Fruit fly (Drosophila melanogaster) whole organism, embryonic: ENCODE results near the gene mio.

ENCODE experiments used
- CG10543 ChIP-seq: fragments of 200-800 bp; sonication (Bioruptor generic); optimal IDR thresholded peaks from 3 replicates; lab custom pipeline; 2017; ENCODE audit warnings: missing biosample characterization, mild to moderate bottlenecking, missing genetic modification characterization, moderate library complexity
- CG11085 ChIP-seq: fragments of 200-800 bp; sonication (Bioruptor generic); IDR thresholded peaks from 2 replicates; pipeline ENCODE4 v1.3.6; 2022; ENCODE audit warnings: missing biosample characterization, missing genetic modification characterization
- CG11456 ChIP-seq: fragments of 200-800 bp; sonication (Bioruptor generic); IDR thresholded peaks from 3 replicates; pipeline ENCODE4 v1.3.6; 2022; ENCODE audit warnings: missing biosample characterization, missing genetic modification characterization
- CG11560 ChIP-seq: fragments of 200-800 bp; sonication (Bioruptor generic); IDR thresholded peaks from 3 replicates; pipeline ENCODE4 v1.3.6; 2022; ENCODE audit warnings: missing biosample characterization, missing genetic modification characterization
- CG16863 ChIP-seq: fragments of 200-800 bp; sonication (Bioruptor generic); optimal IDR thresholded peaks from 3 replicates; lab custom pipeline; 2016; ENCODE audit warnings: missing biosample characterization, missing genetic modification characterization
- CG17186 ChIP-seq: fragments of 200-800 bp; sonication (Bioruptor generic); optimal IDR thresholded peaks from 3 replicates; lab custom pipeline; 2017; ENCODE audit warnings: missing biosample characterization, missing genetic modification reagents, missing genetic modification characterization
- CG17568 ChIP-seq: fragments of 200-800 bp; sonication (Bioruptor generic); optimal IDR thresholded peaks from 2 replicates; lab custom pipeline; 2018; ENCODE audit warnings: missing biosample characterization, mild to moderate bottlenecking, missing genetic modification characterization, moderate library complexity
- CG1792 ChIP-seq: fragments of 200-800 bp; sonication (Bioruptor generic); optimal IDR thresholded peaks from 2 replicates; lab custom pipeline; 2016; ENCODE audit warnings: missing biosample characterization, missing genetic modification characterization
- CG18011 ChIP-seq: fragments of 200-800 bp; sonication (Bioruptor generic); optimal IDR thresholded peaks from 2 replicates; lab custom pipeline; 2017; ENCODE audit warnings: missing biosample characterization, missing genetic modification characterization, mild to moderate bottlenecking, moderate library complexity, missing genotype
- CG18476 ChIP-seq: fragments of 200-800 bp; sonication (Bioruptor generic); optimal IDR thresholded peaks from 2 replicates; lab custom pipeline; 2016; ENCODE audit warnings: missing biosample characterization, mild to moderate bottlenecking, missing genetic modification characterization
- CG30020 ChIP-seq: fragments of 200-800 bp; optimal IDR thresholded peaks from 2 replicates; lab custom pipeline; 2019; ENCODE audit warnings: missing biosample characterization, mild to moderate bottlenecking, missing genetic modification characterization, moderate library complexity
- CG31224 ChIP-seq: fragments of 200-800 bp; sonication (Bioruptor generic); IDR thresholded peaks from 2 replicates; pipeline ENCODE4 v1.3.6; 2022; ENCODE audit warnings: missing biosample characterization, missing genetic modification characterization
- CG31365 ChIP-seq: fragments of 200-800 bp; sonication (Bioruptor generic); optimal IDR thresholded peaks from 2 replicates; lab custom pipeline; 2018; ENCODE audit warnings: missing biosample characterization, mild to moderate bottlenecking, missing genetic modification characterization
- CG32767 ChIP-seq: fragments of 200-800 bp; sonication (Bioruptor generic); IDR thresholded peaks from 2 replicates; pipeline ENCODE4 v1.3.6; 2022; ENCODE audit warnings: missing biosample characterization, missing genetic modification characterization
- CG3281 ChIP-seq: fragments of 200-800 bp; sonication (Bioruptor generic); optimal IDR thresholded peaks from 3 replicates; lab custom pipeline; 2017; ENCODE audit warnings: missing biosample characterization, mild to moderate bottlenecking, missing genetic modification characterization
- CG4424 ChIP-seq: fragments of 200-800 bp; sonication (Bioruptor generic); optimal IDR thresholded peaks from 3 replicates; lab custom pipeline; 2016; ENCODE audit warnings: missing biosample characterization, missing genetic modification characterization
- CG6272 ChIP-seq: fragments of 200-800 bp; sonication (Bioruptor generic); IDR thresholded peaks from 2 replicates; pipeline ENCODE4 v1.3.6; 2022; ENCODE audit warnings: missing biosample characterization, missing genetic modification characterization
- CG6765 ChIP-seq: fragments of 200-800 bp; sonication (Bioruptor generic); optimal IDR thresholded peaks from 3 replicates; lab custom pipeline; 2017; ENCODE audit warnings: missing biosample characterization, mild to moderate bottlenecking, missing genetic modification characterization
- CG8281 ChIP-seq: fragments of 200-800 bp; sonication (Bioruptor generic); optimal IDR thresholded peaks from 2 replicates; lab custom pipeline; 2018; ENCODE audit warnings: missing biosample characterization, mild to moderate bottlenecking, missing genetic modification characterization, moderate library complexity
- CG8944 ChIP-seq: fragments of 200-800 bp; sonication (Bioruptor generic); optimal IDR thresholded peaks from 3 replicates; lab custom pipeline; 2016; ENCODE audit warnings: missing biosample characterization, missing genetic modification characterization
- Dad ChIP-seq: fragments of 200-800 bp; sonication (Bioruptor generic); optimal IDR thresholded peaks from 3 replicates; lab custom pipeline; 2016; ENCODE audit warnings: missing biosample characterization, missing genetic modification characterization
- Dip3 ChIP-seq: fragments of 200-800 bp; sonication (Bioruptor generic); optimal IDR thresholded peaks from 3 replicates; lab custom pipeline; 2016; ENCODE audit warnings: missing biosample characterization, missing genetic modification characterization
- Drgx ChIP-seq: fragments of 200-800 bp; sonication (Bioruptor generic); IDR thresholded peaks from 2 replicates; pipeline ENCODE4 v1.3.6; 2022; ENCODE audit warnings: missing biosample characterization, missing genetic modification characterization
- Ets65A ChIP-seq: fragments of 200-800 bp; sonication (Bioruptor generic); peaks from one replicate; lab custom pipeline; 2016; ENCODE audit warnings: missing biosample characterization, missing genetic modification characterization
- Gsc ChIP-seq: fragments of 200-800 bp; sonication (Bioruptor generic); IDR thresholded peaks from 2 replicates; pipeline ENCODE4 v1.3.6; 2022; ENCODE audit warnings: missing biosample characterization, missing genetic modification characterization
- Hand ChIP-seq: fragments of 200-800 bp; sonication (Bioruptor generic); optimal IDR thresholded peaks from 2 replicates; lab custom pipeline; 2017; ENCODE audit warnings: mild to moderate bottlenecking, missing biosample characterization, missing genetic modification reagents, missing genetic modification characterization
- Hey ChIP-seq: fragments of 200-800 bp; sonication (Bioruptor generic); optimal IDR thresholded peaks from 3 replicates; lab custom pipeline; 2018; ENCODE audit warnings: missing biosample characterization, mild to moderate bottlenecking, missing genetic modification characterization
- Jarid2 ChIP-seq: fragments of 200-800 bp; sonication (Bioruptor generic); optimal IDR thresholded peaks from 3 replicates; lab custom pipeline; 2017; ENCODE audit warnings: mild to moderate bottlenecking, missing biosample characterization, missing genetic modification reagents, missing genetic modification characterization
- Lpt ChIP-seq: fragments of >200 bp; optimal IDR thresholded peaks from 2 replicates; lab custom pipeline; 2018; ENCODE audit warnings: missing biosample characterization, missing genetic modification characterization
- Myb ChIP-seq: fragments of 200-800 bp; sonication (Bioruptor generic); optimal IDR thresholded peaks from 2 replicates; lab custom pipeline; 2016; ENCODE audit warnings: missing biosample characterization, missing genetic modification characterization
- Pdp1 ChIP-seq, 2 experiments: fragments of 200-800 bp; sonication (Bioruptor generic); optimal IDR thresholded peaks; 3 replicates each; lab custom pipeline; 2016; ENCODE audit warnings: missing biosample characterization in 2 of 2, missing genetic modification characterization in 2 of 2, mild to moderate bottlenecking in 1 of 2, moderate library complexity in 1 of 2
- Sry-β ChIP-seq: fragments of 200-800 bp; sonication (Bioruptor generic); optimal IDR thresholded peaks from 2 replicates; lab custom pipeline; 2018; ENCODE audit warnings: missing biosample characterization, mild to moderate bottlenecking, missing genetic modification characterization, moderate library complexity
- ac ChIP-seq: fragments of 200-800 bp; sonication (Bioruptor generic); optimal IDR thresholded peaks from 3 replicates; lab custom pipeline; 2017; ENCODE audit warnings: missing biosample characterization, mild to moderate bottlenecking, missing genetic modification characterization
- cad ChIP-seq: fragments of >200 bp; optimal IDR thresholded peaks from 2 replicates; lab custom pipeline; 2017; ENCODE audit warnings: missing biosample characterization, missing genetic modification characterization
- ci ChIP-seq: fragments of 200-800 bp; sonication (Bioruptor generic); IDR thresholded peaks from 3 replicates; pipeline ENCODE4 v1.3.6; 2022; ENCODE audit warnings: missing biosample characterization, missing genetic modification characterization
- eve ChIP-seq, 2 experiments: fragments of >200 bp; optimal IDR thresholded peaks; 2 replicates each; lab custom pipeline; 2017; ENCODE audit warnings: missing biosample characterization in 2 of 2, missing genetic modification characterization in 2 of 2
- exex ChIP-seq: fragments of 200-800 bp; sonication (Bioruptor generic); optimal IDR thresholded peaks from 4 replicates; lab custom pipeline; 2018; ENCODE audit warnings: missing biosample characterization, mild to moderate bottlenecking, missing genetic modification characterization, moderate library complexity
- gce ChIP-seq: fragments of 200-800 bp; sonication (Bioruptor generic); IDR thresholded peaks from 3 replicates; pipeline ENCODE4 v1.3.6; 2022; ENCODE audit warnings: missing biosample characterization, missing genetic modification characterization
- grn ChIP-seq: fragments of 200-800 bp; sonication (Bioruptor generic); optimal IDR thresholded peaks from 3 replicates; lab custom pipeline; 2017; ENCODE audit warnings: missing biosample characterization, missing genetic modification characterization
- hb ChIP-seq: fragments of 200-800 bp; sonication (Bioruptor generic); IDR thresholded peaks from 3 replicates; pipeline ENCODE4 v1.3.6; 2022; ENCODE audit warnings: missing biosample characterization, missing genetic modification characterization; ENCODE audit not compliant: partially characterized antibody
- her ChIP-seq: fragments of 200-800 bp; sonication (Bioruptor generic); optimal IDR thresholded peaks from 2 replicates; lab custom pipeline; 2016; ENCODE audit warnings: missing biosample characterization, missing genetic modification characterization
- hth ChIP-seq: fragments of >200 bp; optimal IDR thresholded peaks from 2 replicates; lab custom pipeline; 2017; ENCODE audit warnings: inconsistent platforms
- inv ChIP-seq: fragments of 200-800 bp; sonication (Bioruptor generic); IDR thresholded peaks from 2 replicates; pipeline ENCODE4 v1.3.6; 2022; ENCODE audit warnings: missing biosample characterization, missing genetic modification characterization; ENCODE audit not compliant: partially characterized antibody
- jumu ChIP-seq: fragments of 200-800 bp; sonication (Bioruptor generic); optimal IDR thresholded peaks from 3 replicates; lab custom pipeline; 2016; ENCODE audit warnings: missing biosample characterization, missing genetic modification characterization
- org-1 ChIP-seq: fragments of 200-800 bp; sonication (Bioruptor generic); optimal IDR thresholded peaks from 2 replicates; lab custom pipeline; 2017; ENCODE audit warnings: missing biosample characterization, missing genetic modification characterization
- p53 ChIP-seq: fragments of 200-800 bp; sonication (Bioruptor generic); optimal IDR thresholded peaks from 2 replicates; lab custom pipeline; 2016; ENCODE audit warnings: missing biosample characterization, missing genetic modification characterization
- run ChIP-seq: fragments of 200-800 bp; sonication (Bioruptor generic); optimal IDR thresholded peaks from 3 replicates; lab custom pipeline; 2018; ENCODE audit warnings: missing biosample characterization, mild to moderate bottlenecking, missing genetic modification characterization
- sens ChIP-seq: fragments of 200-800 bp; sonication (Bioruptor generic); peaks from one replicate; lab custom pipeline; 2016; ENCODE audit warnings: missing biosample characterization, missing genetic modification characterization
- slou ChIP-seq: fragments of 200-800 bp; sonication (Bioruptor generic); optimal IDR thresholded peaks from 3 replicates; lab custom pipeline; 2016; ENCODE audit warnings: missing biosample characterization, missing genetic modification characterization

Gene mio

DNA sequence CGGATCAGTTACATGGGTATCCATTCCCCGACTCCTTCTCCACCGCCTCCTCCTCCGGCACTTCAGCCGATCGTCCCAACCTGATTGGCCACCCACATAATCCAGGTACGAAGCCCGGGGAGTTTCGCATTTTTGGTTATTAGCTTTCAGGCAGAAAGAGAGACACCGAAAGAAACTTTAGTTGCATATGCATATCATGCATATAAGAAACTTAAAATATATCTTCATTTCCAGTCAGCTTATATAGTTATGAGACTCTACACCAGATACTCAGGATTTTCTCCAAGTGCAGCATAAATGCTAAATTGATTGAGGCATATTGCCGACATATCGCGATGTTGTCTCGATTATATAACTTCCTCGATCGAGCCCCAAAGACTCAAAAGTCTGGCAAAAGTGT is 33.0 kb upstream of the mio start:
- TF ChIP-seq CG11456 (GFP tag; lab: Robert Waterston, UW) (0 out of 3 replicates have a peak, but pooled peaks have one; percentile 11), CG8281 (tag; lab: Kevin White, UChicago) (no peak), CG6765 (no peak), Pdp1 (GFP tag; optimal IDR thresholded peaks at IDR 0.05; lab: Kevin White, UChicago) (peak in 1 of 2 experiments; percentile 86), Myb (GFP tag; lab: Kevin White, UChicago) (no peak), ci (GFP tag; lab: Robert Waterston, UW) (no peak), Drgx (peak; percentile 16; the same call in 1 of the 2 replicates), sens (peak; percentile 61)
- TF ChIP-seq, all 482 proteins: peak for 4

DNA sequence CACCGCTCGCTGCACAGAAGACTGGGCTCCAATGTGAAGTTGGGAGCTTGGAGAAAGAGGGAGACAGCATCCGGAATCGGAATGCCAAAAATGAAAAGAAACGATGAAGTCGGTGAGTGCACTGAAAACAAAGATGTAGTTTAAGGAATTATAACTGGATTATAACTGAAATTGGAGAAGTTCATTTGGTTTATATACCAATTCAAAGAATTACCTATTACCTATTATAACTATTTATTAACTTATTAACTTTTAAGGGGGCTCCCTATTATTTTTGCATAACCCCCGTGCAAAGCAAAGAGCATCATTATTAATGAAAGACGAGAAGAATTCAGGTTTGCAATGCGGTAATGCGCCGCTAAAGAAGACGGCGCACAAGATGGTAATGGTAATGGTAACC is 32.4 kb upstream of the mio start:
- TF ChIP-seq cad (no peak), run (tag; lab: Kevin White, UChicago) (no peak), org-1 (GFP tag; lab: Kevin White, UChicago) (no peak), Sry-β (GFP tag; lab: Kevin White, UChicago) (no peak), Lpt (GFP tag; lab: Kevin White, UChicago) (no peak), CG30020 (tag; lab: Kevin White, UChicago) (no peak), CG8944 (GFP tag; lab: Kevin White, UChicago) (no peak), Ets65A (GFP tag; lab: Kevin White, UChicago) (peak; percentile 22), p53 (GFP tag; lab: Kevin White, UChicago) (no peak), ac (GFP tag; lab: Kevin White, UChicago) (no peak), Dad (GFP tag; lab: Kevin White, UChicago) (no peak), Drgx (peak; percentile 59; the same call in 1 of the 2 replicates), her (GFP tag; lab: Kevin White, UChicago) (no peak), CG31365 (tag; lab: Kevin White, UChicago) (no peak), slou (GFP tag; lab: Kevin White, UChicago) (no peak), CG6272 (GFP tag; lab: Robert Waterston, UW) (no peak), gce (GFP tag; lab: Robert Waterston, UW) (no peak), grn (GFP tag; lab: Kevin White, UChicago) (no peak)

- TF ChIP-seq Hand (GFP tag; lab: Kevin White, UChicago) (no peak), Gsc (no peak), Dip3 (no peak), run (tag; lab: Kevin White, UChicago) (no peak), CG18476 (GFP tag; lab: Kevin White, UChicago) (no peak), sens (peak; percentile 36)
Measured at dm6 chr2L:2185373-2185772, 31.7 kb upstream of the mio start.

DNA sequence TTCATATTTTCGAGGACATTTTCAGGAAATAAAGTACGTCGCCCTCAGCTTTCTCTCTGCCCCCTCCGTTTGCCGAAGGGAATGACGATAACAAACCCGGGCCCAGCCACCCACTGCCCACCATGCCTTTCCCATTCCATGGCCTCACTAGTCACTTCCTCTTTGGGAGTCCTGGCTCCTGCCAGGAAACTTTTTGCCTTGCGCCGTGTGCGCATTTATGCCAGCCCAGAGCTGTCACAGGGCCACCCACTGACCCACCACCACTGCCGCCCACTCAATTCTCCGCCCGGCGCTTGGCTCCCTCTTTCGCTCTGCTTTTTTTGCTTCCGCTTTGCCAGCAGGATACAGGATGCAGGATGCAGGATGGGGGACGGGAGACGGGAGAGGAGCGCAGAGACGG is 29.7 kb upstream of the mio start:
- TF ChIP-seq CG18011 (GFP tag; lab: Kevin White, UChicago) (no peak), Jarid2 (no peak), CG1792 (GFP tag; lab: Kevin White, UChicago) (no peak), CG17568 (GFP tag; lab: Kevin White, UChicago) (no peak), CG11560 (no peak), CG32767 (GFP tag; lab: Robert Waterston, UW) (no peak), hth (lab: Kevin White, UChicago) (no peak), CG31224 (GFP tag; lab: Robert Waterston, UW) (peak; percentile 94), eve (GFP tag; optimal IDR thresholded peaks at IDR 0.05; lab: Kevin White, UChicago) (peak in 1 of 2 experiments; percentile 37), exex (no peak), CG17186 (no peak), CG3281 (GFP tag; lab: Kevin White, UChicago) (no peak), inv (GFP tag; lab: Robert Waterston, UW) (no peak), Ets65A (GFP tag; lab: Kevin White, UChicago) (no peak), CG16863 (GFP tag; lab: Kevin White, UChicago) (no peak), jumu (GFP tag; lab: Kevin White, UChicago) (no peak), CG10543 (no peak), CG4424 (no peak), Hey (tag; lab: Kevin White, UChicago) (peak; percentile 20), CG11085 (no peak), hb (no peak)
